Worm (Caenorhabditis elegans): ENCODE measurements around the gene nspg-11.

nspg-11 gene

DNA sequence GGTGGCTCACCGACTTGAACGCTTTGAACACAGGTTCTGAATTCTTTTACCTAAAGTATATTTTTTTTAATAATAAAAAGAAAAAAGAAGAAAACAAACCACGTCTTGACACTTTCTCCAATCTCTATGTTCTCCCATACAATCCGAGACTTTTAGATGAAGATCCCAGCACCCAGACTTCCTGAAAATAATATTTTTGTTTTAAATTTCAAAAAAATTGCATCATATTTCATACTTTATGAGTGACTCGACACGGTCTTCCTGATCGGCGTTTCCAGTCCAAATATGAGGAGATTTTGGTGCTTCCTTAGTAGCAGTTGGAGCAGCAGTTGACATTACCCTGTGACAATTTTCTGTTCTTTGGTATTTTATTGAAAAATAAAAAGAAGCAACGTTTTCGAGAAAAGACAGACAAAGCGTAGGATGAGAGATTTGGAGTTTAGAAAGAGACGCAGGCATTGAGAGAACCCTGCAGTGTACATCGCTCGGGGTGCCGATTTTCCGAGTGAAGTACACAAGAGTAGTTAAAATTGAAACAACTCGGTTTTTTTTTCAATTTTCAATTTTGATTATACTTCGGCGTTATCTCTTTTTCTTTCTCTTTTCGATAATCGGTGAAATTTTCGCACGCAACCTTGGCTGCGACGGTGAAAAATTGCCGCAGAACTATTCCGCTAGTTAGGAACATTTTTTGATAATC is 11.8 kb upstream of the nspg-11 start, which contains the start of the genes coa-4 and T20D3.14 (continued):
- TF ChIP-seq elt-3 (tag; optimal IDR thresholded peaks at IDR 0.05) (no peak), mdl-1 (tag; optimal IDR thresholded peaks at IDR 0.05) (no peak), nhr-237 (tag; optimal IDR thresholded peaks at IDR 0.05) (no peak), daf-12 (tag; optimal IDR thresholded peaks at IDR 0.05) (no peak), unc-62 (GFP tag; optimal IDR thresholded peaks at IDR 0.05) (no peak), nhr-12 (tag; optimal IDR thresholded peaks at IDR 0.05) (no peak), jun-1 (tag; optimal IDR thresholded peaks at IDR 0.05) (no peak), nhr-23 (tag; optimal IDR thresholded peaks at IDR 0.05) (no peak), lsy-12 (tag; optimal IDR thresholded peaks at IDR 0.05) (no peak), ztf-4 (tag; optimal IDR thresholded peaks at IDR 0.05) (no peak), tbx-2 (tag; optimal IDR thresholded peaks at IDR 0.05) (no peak), lin-39 (tag; optimal IDR thresholded peaks at IDR 0.05) (no peak), nhr-28 (tag; optimal IDR thresholded peaks at IDR 0.05) (no peak)

DNA sequence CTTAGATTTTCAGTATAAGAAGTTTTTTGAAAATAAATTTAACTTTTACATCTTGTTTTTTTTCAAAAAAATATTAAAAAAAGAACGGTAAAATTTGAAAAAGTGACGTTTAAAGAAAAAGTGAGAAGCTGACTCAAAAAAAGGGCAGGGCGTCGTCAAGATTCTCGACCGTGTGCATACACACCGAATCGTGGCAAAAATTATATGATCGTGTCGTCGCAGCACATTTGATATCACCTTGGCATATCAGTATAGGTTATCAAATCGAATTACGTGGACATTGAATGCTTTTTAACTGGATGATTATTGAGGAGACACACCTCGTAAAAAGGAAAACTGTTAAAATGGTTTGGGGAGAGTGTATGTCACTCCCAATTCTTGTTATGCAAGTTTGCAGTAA is 9.1 kb upstream of the nspg-11 start:
- no peak for TF ChIP-seq lin-39 (tag; optimal IDR thresholded peaks at IDR 0.05)
- TF ChIP-seq elt-2 (tag; optimal IDR thresholded peaks at IDR 0.05): peak; percentile 93
- TF ChIP-seq fkh-10 (GFP tag; optimal IDR thresholded peaks at IDR 0.05): no peak
- no peak for TF ChIP-seq egl-5 (tag; optimal IDR thresholded peaks at IDR 0.05)
- TF ChIP-seq nhr-77 (tag; optimal IDR thresholded peaks at IDR 0.05): no peak
- no peak for TF ChIP-seq nhr-25 (tag; optimal IDR thresholded peaks at IDR 0.05)
- TF ChIP-seq R02D3.7 (tag; optimal IDR thresholded peaks at IDR 0.05): no peak
- no peak for TF ChIP-seq pha-4 (tag; optimal IDR thresholded peaks at IDR 0.05)
- TF ChIP-seq unc-62 (GFP tag; optimal IDR thresholded peaks at IDR 0.05): no peak
- no peak for TF ChIP-seq zag-1 (tag; optimal IDR thresholded peaks at IDR 0.05)
- no peak for TF ChIP-seq nhr-67 (tag; optimal IDR thresholded peaks at IDR 0.05)
- TF ChIP-seq fos-1 (tag; optimal IDR thresholded peaks at IDR 0.05): no peak
- TF ChIP-seq nhr-12 (tag; optimal IDR thresholded peaks at IDR 0.05): no peak
- TF ChIP-seq eor-1 (tag; optimal IDR thresholded peaks at IDR 0.05): no peak
- peak; percentile 57 for TF ChIP-seq pqm-1 (tag; optimal IDR thresholded peaks at IDR 0.05)
- TF ChIP-seq lin-15B (tag; optimal IDR thresholded peaks at IDR 0.05): no peak
- no peak for TF ChIP-seq skn-1 (tag; optimal IDR thresholded peaks at IDR 0.05)

- no peak for TF ChIP-seq ceh-28 (tag; optimal IDR thresholded peaks at IDR 0.05)
Measured at ce11 chrIV:9330755-9331154, 6.9 kb upstream of the nspg-11 start, which contains the start of gene nspg-7.1. Gene nspg-7.1 (minus strand): TSS chrIV:9330855.

DNA sequence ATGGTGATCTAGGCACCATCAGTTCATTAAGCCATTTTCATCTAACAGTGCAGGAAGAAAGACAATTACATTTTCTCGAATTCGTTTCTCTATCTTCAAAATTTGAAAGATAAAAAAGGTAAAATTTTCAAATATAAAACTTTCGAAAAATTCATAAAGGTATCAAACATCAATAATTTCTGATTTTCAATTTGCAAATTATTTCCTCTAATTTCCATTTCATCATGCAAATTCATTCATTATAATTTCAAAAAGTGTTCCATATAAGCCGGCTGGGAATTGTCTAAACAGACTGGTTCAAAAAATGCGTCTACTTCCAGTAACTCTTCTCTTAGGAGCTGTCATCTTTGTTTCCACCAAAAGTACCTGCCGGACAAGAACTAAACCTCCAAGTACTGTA is 3.8 kb upstream of the nspg-11 start, which contains the start of gene clec-183:
clec-183 (plus strand) TSS at position 301 of the 400 bp plus-strand sequence.
- TF ChIP-seq aly-2 (tag; optimal IDR thresholded peaks at IDR 0.05) (no peak), nhr-25 (tag; optimal IDR thresholded peaks at IDR 0.05) (no peak), eor-1 (tag; optimal IDR thresholded peaks at IDR 0.05) (no peak), egl-27 (tag; optimal IDR thresholded peaks at IDR 0.05) (no peak), fkh-10 (GFP tag; optimal IDR thresholded peaks at IDR 0.05) (no peak), ceh-9 (tag; optimal IDR thresholded peaks at IDR 0.05) (no peak), lin-15B (tag; optimal IDR thresholded peaks at IDR 0.05) (no peak), sea-2 (GFP tag; optimal IDR thresholded peaks at IDR 0.05) (no peak), ztf-11 (tag; optimal IDR thresholded peaks at IDR 0.05) (no peak), nhr-11 (tag; optimal IDR thresholded peaks at IDR 0.05) (no peak), snpc-4 (tag; optimal IDR thresholded peaks at IDR 0.05) (no peak)

DNA sequence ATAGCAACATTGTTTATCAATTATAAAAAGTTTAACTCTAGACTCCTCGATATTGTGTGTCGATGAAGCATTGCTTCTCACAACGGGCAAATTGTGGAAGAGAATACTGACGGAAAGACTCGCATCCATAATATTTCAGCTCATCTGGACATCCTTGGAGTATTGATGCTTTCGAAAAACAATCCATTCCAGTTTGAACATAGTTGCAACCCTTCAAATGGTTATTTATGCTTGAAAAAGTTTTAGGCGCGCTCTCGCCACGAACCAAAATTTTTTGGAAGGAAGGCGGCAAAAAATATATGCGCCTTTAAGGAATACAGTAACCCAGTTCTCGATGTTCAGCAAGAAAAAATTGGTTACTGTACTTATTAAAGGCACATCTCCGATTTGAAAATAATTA is 1.4 kb downstream of the nspg-11 start:
- no peak for TF ChIP-seq ceh-16 (tag; optimal IDR thresholded peaks at IDR 0.05)
- TF ChIP-seq nhr-43 (tag; optimal IDR thresholded peaks at IDR 0.05; ENCODE audit: poor library complexity, severe bottlenecking): peak; percentile 43
- TF ChIP-seq hmg-11 (tag; optimal IDR thresholded peaks at IDR 0.05): no peak
- TF ChIP-seq nhr-23 (tag; optimal IDR thresholded peaks at IDR 0.05): no peak
- TF ChIP-seq lsy-12 (tag; optimal IDR thresholded peaks at IDR 0.05): no peak
- no peak for TF ChIP-seq nhr-12 (tag; optimal IDR thresholded peaks at IDR 0.05)
- TF ChIP-seq ama-1 (optimal IDR thresholded peaks at IDR 0.05): peak; percentile 58
- TF ChIP-seq tbx-2 (tag; optimal IDR thresholded peaks at IDR 0.05): peak; percentile 2
- peak; percentile 20 for TF ChIP-seq elt-2 (tag; optimal IDR thresholded peaks at IDR 0.05)
